Fruit fly (Drosophila melanogaster) whole organism, embryonic: Measurements from ENCODE around the gene Sf3b3.

Experiments used
- Antp ChIP-seq: fragments of 200-800 bp; sonication (Bioruptor generic); optimal IDR thresholded peaks from 3 replicates; lab custom pipeline; 2016; ENCODE audit warnings: missing biosample characterization, missing genetic modification characterization
- Atf-2 ChIP-seq: fragments of 200-800 bp; sonication (Bioruptor generic); optimal IDR thresholded peaks from 2 replicates; lab custom pipeline; 2016; ENCODE audit warnings: missing biosample characterization, missing genetic modification characterization
- CG13123 ChIP-seq: fragments of 200-800 bp; sonication (Bioruptor generic); optimal IDR thresholded peaks from 2 replicates; lab custom pipeline; 2016; ENCODE audit warnings: missing biosample characterization, missing genetic modification characterization
- CG13287 ChIP-seq: fragments of 200-800 bp; sonication (Bioruptor generic); IDR thresholded peaks from 2 replicates; pipeline ENCODE4 v1.3.6; 2022; ENCODE audit warnings: missing biosample characterization, missing genetic modification characterization; ENCODE audit not compliant: partially characterized antibody
- CG13624 ChIP-seq: fragments of 200-800 bp; sonication (Bioruptor generic); optimal IDR thresholded peaks from 2 replicates; lab custom pipeline; 2016; ENCODE audit warnings: missing biosample characterization, missing genetic modification characterization
- CG15601 ChIP-seq: fragments of 200-800 bp; sonication (Bioruptor generic); optimal IDR thresholded peaks from 3 replicates; lab custom pipeline; 2019; ENCODE audit warnings: missing biosample characterization, mild to moderate bottlenecking, missing genetic modification characterization, moderate library complexity
- CG17186 ChIP-seq: fragments of 200-800 bp; sonication (Bioruptor generic); optimal IDR thresholded peaks from 3 replicates; lab custom pipeline; 2017; ENCODE audit warnings: missing biosample characterization, missing genetic modification reagents, missing genetic modification characterization
- CG6175 ChIP-seq: fragments of 200-800 bp; sonication (Bioruptor generic); IDR thresholded peaks from 3 replicates; pipeline ENCODE4 v1.3.6; 2022; ENCODE audit warnings: missing biosample characterization, missing genetic modification characterization
- CG6791 ChIP-seq: fragments of 200-800 bp; sonication (Bioruptor generic); IDR thresholded peaks from 3 replicates; pipeline ENCODE4 v1.3.6; 2022; ENCODE audit warnings: missing biosample characterization, missing genetic modification characterization; ENCODE audit not compliant: partially characterized antibody
- CG7271 ChIP-seq: fragments of 200-800 bp; sonication (Bioruptor generic); optimal IDR thresholded peaks from 2 replicates; lab custom pipeline; 2018; ENCODE audit warnings: missing biosample characterization, mild to moderate bottlenecking, missing genetic modification characterization, moderate library complexity
- CG7839 ChIP-seq: fragments of 200-800 bp; sonication (Bioruptor generic); optimal IDR thresholded peaks from 3 replicates; lab custom pipeline; 2018; ENCODE audit warnings: missing biosample characterization, mild to moderate bottlenecking, missing genetic modification characterization, moderate library complexity
- CG8290 ChIP-seq, 3 experiments: fragments of 200-800 bp; sonication (Bioruptor generic); optimal IDR thresholded peaks; 2 replicates each; lab custom pipeline; 2016 to 2019; ENCODE audit warnings: missing biosample characterization in 3 of 3, missing genetic modification characterization in 3 of 3, mild to moderate bottlenecking in 2 of 3, moderate library complexity in 1 of 3
- CG8359 ChIP-seq: fragments of 200-800 bp; sonication (Bioruptor generic); optimal IDR thresholded peaks from 2 replicates; lab custom pipeline; 2017; ENCODE audit warnings: missing biosample characterization, mild to moderate bottlenecking, missing genetic modification characterization, borderline replicate concordance
- CG9215 ChIP-seq: fragments of 200-800 bp; sonication (Bioruptor generic); IDR thresholded peaks from 2 replicates; pipeline ENCODE4 v1.3.6; 2022; ENCODE audit warnings: missing biosample characterization, missing genetic modification characterization
- CG9609 ChIP-seq: fragments of 200-800 bp; sonication (Bioruptor generic); optimal IDR thresholded peaks from 3 replicates; lab custom pipeline; 2016; ENCODE audit warnings: missing biosample characterization, missing genetic modification characterization
- CG9727 ChIP-seq: fragments of 200-800 bp; sonication (Bioruptor generic); optimal IDR thresholded peaks from 3 replicates; lab custom pipeline; 2017; ENCODE audit warnings: missing biosample characterization, mild to moderate bottlenecking, missing genetic modification characterization
- CG9932 ChIP-seq: fragments of 200-800 bp; sonication (Bioruptor generic); IDR thresholded peaks from 2 replicates; pipeline ENCODE4 v1.3.6; 2022; ENCODE audit warnings: missing biosample characterization, missing genetic modification characterization
- CHES-1-like ChIP-seq: fragments of 200-800 bp; sonication (Bioruptor generic); optimal IDR thresholded peaks from 2 replicates; lab custom pipeline; 2016; ENCODE audit warnings: missing biosample characterization, missing genetic modification characterization
- Chrac-16 ChIP-seq: fragments of 200-800 bp; sonication (Bioruptor generic); optimal IDR thresholded peaks from 3 replicates; lab custom pipeline; 2016; ENCODE audit warnings: missing biosample characterization, missing genetic modification characterization
- CrebB ChIP-seq: fragments of 200-800 bp; sonication (Bioruptor generic); optimal IDR thresholded peaks from 3 replicates; lab custom pipeline; 2018; ENCODE audit warnings: missing biosample characterization, mild to moderate bottlenecking, missing genetic modification characterization
- Ets65A ChIP-seq: fragments of 200-800 bp; sonication (Bioruptor generic); peaks from one replicate; lab custom pipeline; 2016; ENCODE audit warnings: missing biosample characterization, missing genetic modification characterization
- Ets97D ChIP-seq: fragments of 200-800 bp; sonication (Bioruptor generic); optimal IDR thresholded peaks from 3 replicates; lab custom pipeline; 2016; ENCODE audit warnings: missing biosample characterization, missing genetic modification characterization
- Max ChIP-seq: fragments of 200-800 bp; sonication (Bioruptor generic); optimal IDR thresholded peaks from 2 replicates; lab custom pipeline; 2016; ENCODE audit warnings: missing biosample characterization, mild to moderate bottlenecking, missing genetic modification characterization
- Neu2 ChIP-seq: fragments of 200-800 bp; sonication (Bioruptor generic); optimal IDR thresholded peaks from 3 replicates; lab custom pipeline; 2016; ENCODE audit warnings: missing biosample characterization, missing genetic modification characterization, borderline replicate concordance
- Six4 ChIP-seq: fragments of 200-800 bp; sonication (Bioruptor generic); optimal IDR thresholded peaks from 2 replicates; lab custom pipeline; 2016; ENCODE audit warnings: missing biosample characterization, missing genetic modification characterization
- Sry-β ChIP-seq: fragments of 200-800 bp; sonication (Bioruptor generic); optimal IDR thresholded peaks from 2 replicates; lab custom pipeline; 2018; ENCODE audit warnings: missing biosample characterization, mild to moderate bottlenecking, missing genetic modification characterization, moderate library complexity
- chm ChIP-seq: fragments of 200-800 bp; sonication (Bioruptor generic); IDR thresholded peaks from 2 replicates; pipeline ENCODE4 v1.3.6; 2022; ENCODE audit warnings: missing biosample characterization, missing genetic modification characterization
- dati ChIP-seq: fragments of 200-800 bp; sonication (Bioruptor generic); IDR thresholded peaks from 2 replicates; pipeline ENCODE4 v1.3.6; 2022; ENCODE audit warnings: missing biosample characterization, missing genetic modification characterization
- dm ChIP-seq: fragments of 200-800 bp; sonication (Bioruptor generic); optimal IDR thresholded peaks from 3 replicates; lab custom pipeline; 2016; ENCODE audit warnings: missing biosample characterization, missing genetic modification characterization
- exex ChIP-seq: fragments of 200-800 bp; sonication (Bioruptor generic); optimal IDR thresholded peaks from 4 replicates; lab custom pipeline; 2018; ENCODE audit warnings: missing biosample characterization, mild to moderate bottlenecking, missing genetic modification characterization, moderate library complexity
- gem ChIP-seq: fragments of 200-800 bp; sonication (Bioruptor generic); optimal IDR thresholded peaks from 2 replicates; lab custom pipeline; 2019; ENCODE audit warnings: missing biosample characterization, mild to moderate bottlenecking, missing genetic modification characterization, moderate library complexity
- h ChIP-seq: fragments of >200 bp; optimal IDR thresholded peaks from 2 replicates; lab custom pipeline; 2017
- her ChIP-seq: fragments of 200-800 bp; sonication (Bioruptor generic); optimal IDR thresholded peaks from 2 replicates; lab custom pipeline; 2016; ENCODE audit warnings: missing biosample characterization, missing genetic modification characterization
- hkb ChIP-seq, 2 experiments: fragments of 200-800 bp in 1 of 2; fragments of >200 bp in 1 of 2; sonication (Bioruptor generic) in 1 of 2; IDR thresholded peaks in 1 of 2; optimal IDR thresholded peaks in 1 of 2; 2 replicates each; pipeline versions ENCODE4 v1.3.6 to Lab custom; 2017 to 2022; ENCODE audit warnings: missing biosample characterization in 1 of 2, missing genetic modification characterization in 1 of 2
- ind ChIP-seq: fragments of 200-800 bp; sonication (Bioruptor generic); optimal IDR thresholded peaks from 3 replicates; lab custom pipeline; 2016; ENCODE audit warnings: missing biosample characterization, missing genetic modification characterization
- ken ChIP-seq: fragments of 200-800 bp; sonication (Bioruptor generic); IDR thresholded peaks from 3 replicates; pipeline ENCODE4 v1.3.6; 2022; ENCODE audit warnings: missing biosample characterization, missing genetic modification characterization
- klu ChIP-seq: fragments of 200-800 bp; sonication (Bioruptor generic); IDR thresholded peaks from 2 replicates; pipeline ENCODE4 v1.3.6; 2022; ENCODE audit warnings: missing biosample characterization, missing genetic modification characterization
- lmd ChIP-seq: fragments of 200-800 bp; sonication (Bioruptor generic); IDR thresholded peaks from 2 replicates; pipeline ENCODE4 v1.3.6; 2022; ENCODE audit warnings: missing biosample characterization, missing genetic modification characterization
- mam ChIP-seq: fragments of 200-800 bp; sonication (Bioruptor generic); optimal IDR thresholded peaks from 3 replicates; lab custom pipeline; 2016; ENCODE audit warnings: missing biosample characterization, missing genetic modification characterization
- pan ChIP-seq, 4 experiments: fragments of >200 bp in 3 of 4; fragments of 200-800 bp in 1 of 4; sonication (Bioruptor generic) in 1 of 4; optimal IDR thresholded peaks in 3 of 4; IDR thresholded peaks in 1 of 4; 2 replicates each; pipeline versions ENCODE4 v1.3.6 to Lab custom; 2017 to 2022; ENCODE audit warnings: missing biosample characterization in 2 of 4, missing genetic modification characterization in 2 of 4, mixed read lengths in 1 of 4
- rib ChIP-seq: fragments of 200-800 bp; sonication (Bioruptor generic); IDR thresholded peaks from 2 replicates; pipeline ENCODE4 v1.3.6; 2022; ENCODE audit warnings: missing biosample characterization, missing genetic modification characterization
- scrt ChIP-seq: fragments of 200-800 bp; sonication (Bioruptor generic); optimal IDR thresholded peaks from 2 replicates; lab custom pipeline; 2018; ENCODE audit warnings: missing biosample characterization, mild to moderate bottlenecking, missing genetic modification characterization, moderate library complexity
- sens ChIP-seq: fragments of 200-800 bp; sonication (Bioruptor generic); peaks from one replicate; lab custom pipeline; 2016; ENCODE audit warnings: missing biosample characterization, missing genetic modification characterization
- tgo ChIP-seq: fragments of 200-800 bp; sonication (Bioruptor generic); IDR thresholded peaks from 3 replicates; pipeline ENCODE4 v1.3.6; 2022; ENCODE audit warnings: missing biosample characterization, missing genetic modification characterization
- tna ChIP-seq: fragments of 200-800 bp; sonication (Bioruptor generic); IDR thresholded peaks from 2 replicates; pipeline ENCODE4 v1.3.6; 2022; ENCODE audit warnings: missing biosample characterization, missing genetic modification characterization; ENCODE audit not compliant: partially characterized antibody
- trem ChIP-seq: fragments of 200-800 bp; optimal IDR thresholded peaks from 3 replicates; lab custom pipeline; 2019; ENCODE audit warnings: missing biosample characterization, mild to moderate bottlenecking, missing genetic modification characterization, moderate library complexity
- tx ChIP-seq: fragments of 200-800 bp; sonication (Bioruptor generic); optimal IDR thresholded peaks from 2 replicates; lab custom pipeline; 2016; ENCODE audit warnings: missing biosample characterization, missing genetic modification characterization
- zen2 ChIP-seq: fragments of 200-800 bp; sonication (Bioruptor generic); IDR thresholded peaks from 3 replicates; pipeline ENCODE4 v1.3.6; 2022; ENCODE audit warnings: missing biosample characterization, missing genetic modification characterization; ENCODE audit not compliant: partially characterized antibody
- zfh2 ChIP-seq: fragments of 200-800 bp; sonication (Bioruptor generic); optimal IDR thresholded peaks from 2 replicates; lab custom pipeline; 2016; ENCODE audit warnings: missing biosample characterization, missing genetic modification characterization

Gene Sf3b3

DNA sequence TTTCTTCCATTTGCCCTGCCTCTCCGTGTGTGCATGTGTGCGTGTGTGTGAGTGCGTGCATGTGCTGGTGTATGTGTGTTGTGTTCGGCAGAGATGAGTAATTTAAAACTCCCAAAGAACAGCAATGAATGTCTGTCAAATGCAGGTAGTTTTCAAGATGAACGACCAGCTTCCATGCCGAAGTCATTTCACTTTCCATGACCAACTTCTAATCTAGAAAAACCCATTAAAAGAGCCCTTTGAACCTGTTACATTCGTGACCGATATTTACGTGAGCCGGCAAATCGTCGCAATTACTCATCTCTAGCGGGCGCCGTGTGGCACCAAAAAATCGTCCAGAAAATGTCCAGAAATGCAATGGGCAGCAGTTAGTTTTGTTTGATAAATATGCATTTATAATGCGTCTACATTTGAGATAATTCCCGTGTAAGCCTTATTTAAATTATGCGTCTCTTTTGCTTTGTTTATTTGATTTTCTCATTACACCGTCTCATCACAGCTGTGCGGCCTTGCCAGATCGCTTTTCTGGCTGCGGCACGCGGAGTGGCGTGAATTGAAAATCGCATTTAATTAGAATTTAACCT, 39.3 kb upstream of the Sf3b3 start:
- TF ChIP-seq dati = no peak
- TF ChIP-seq CG7839 (tag; lab: Kevin White, UChicago) = peak; percentile 9
- TF ChIP-seq Ets97D (GFP tag; lab: Kevin White, UChicago) = peak; percentile 32
- peak; percentile 37 for TF ChIP-seq CG9727
- peak; percentile 99 for TF ChIP-seq Neu2 (GFP tag; lab: Kevin White, UChicago)
- peak; percentile 7 for TF ChIP-seq exex (tag; lab: Kevin White, UChicago)
- TF ChIP-seq CG7271 (tag; lab: Kevin White, UChicago) = no peak
- TF ChIP-seq tna (GFP tag; lab: Robert Waterston, UW) = peak; percentile 56; the same call in 1 of the 2 replicates
- TF ChIP-seq gem (tag; lab: Kevin White, UChicago) = peak; percentile 45
- peak; percentile 8 for TF ChIP-seq CG15601 (tag; lab: Kevin White, UChicago)
- TF ChIP-seq CG9215 = peak; percentile 56
- peak; percentile 59; the same call in 1 of the 3 replicates for TF ChIP-seq zen2
- TF ChIP-seq CG9609 (GFP tag; lab: Kevin White, UChicago) = peak; percentile 50
- peak; percentile 80 for TF ChIP-seq scrt
- TF ChIP-seq her (GFP tag; lab: Kevin White, UChicago) = peak; percentile 86
- TF ChIP-seq CG13624 = peak; percentile 66
- peak; percentile 79 for TF ChIP-seq CG13287
- 0 out of 3 replicates have a peak, but pooled peaks have one; percentile 17 for TF ChIP-seq tgo (GFP tag; lab: Robert Waterston, UW)
- TF ChIP-seq zfh2 (GFP tag; lab: Kevin White, UChicago) = peak; percentile 62
- TF ChIP-seq CG6791 (GFP tag; lab: Robert Waterston, UW) = peak; percentile 65; the same call in 2 of the 3 replicates
- no peak for TF ChIP-seq CrebB (tag; lab: Kevin White, UChicago)
- peak; percentile 73 for TF ChIP-seq hkb (optimal IDR thresholded peaks at IDR 0.05; lab: Kevin White, UChicago)
- TF ChIP-seq hkb (GFP tag; IDR thresholded peaks at IDR 0.05; lab: Robert Waterston, UW) = no peak
- 0 out of 3 replicates have a peak, but pooled peaks have one; percentile 45 for TF ChIP-seq CG6175
- peak; percentile 42 for TF ChIP-seq Chrac-16
- peak; percentile 76 for TF ChIP-seq Sry-β (GFP tag; lab: Kevin White, UChicago)
- TF ChIP-seq dm = peak; percentile 82
- no peak for TF ChIP-seq pan (optimal IDR thresholded peaks at IDR 0.05; lab: Kevin White, UChicago)
- peak in 1 of 2 experiments; percentile 46 for TF ChIP-seq pan (GFP tag; optimal IDR thresholded peaks at IDR 0.05 in 1 of 2, IDR thresholded peaks at IDR 0.05 in 1 of 2)
- peak; percentile 79 for TF ChIP-seq sens (GFP tag; lab: Kevin White, UChicago)
- peak; percentile 92 for TF ChIP-seq Ets65A (GFP tag; lab: Kevin White, UChicago)
- peak; percentile 50; the same call in 1 of the 2 replicates for TF ChIP-seq lmd (GFP tag; lab: Robert Waterston, UW)
- TF ChIP-seq Max (GFP tag; lab: Kevin White, UChicago) = peak; percentile 38
- TF ChIP-seq CG9932 (GFP tag; lab: Robert Waterston, UW) = peak; percentile 70
- no peak for TF ChIP-seq rib (GFP tag; lab: Robert Waterston, UW)
- peak; percentile 62 for TF ChIP-seq mam (GFP tag; lab: Kevin White, UChicago)
- no peak for TF ChIP-seq klu (GFP tag; lab: Robert Waterston, UW)
- peak; percentile 7 for TF ChIP-seq trem (tag; lab: Kevin White, UChicago)
- TF ChIP-seq h (lab: Kevin White, UChicago) = no peak
- TF ChIP-seq CHES-1-like (GFP tag; lab: Kevin White, UChicago) = peak; percentile 80
- TF ChIP-seq tx (GFP tag; lab: Kevin White, UChicago) = peak; percentile 34
- TF ChIP-seq Atf-2 (GFP tag; lab: Kevin White, UChicago) = peak; percentile 47
- peak; percentile 40 for TF ChIP-seq Six4 (GFP tag; lab: Kevin White, UChicago)
- peak; percentile 49 for TF ChIP-seq ind
- no peak for TF ChIP-seq CG8359
- TF ChIP-seq CG17186 (GFP tag; lab: Kevin White, UChicago) = peak; percentile 59
- TF ChIP-seq Antp = peak; percentile 65
- peak; percentile 17 for TF ChIP-seq CG8290 (GFP tag; optimal IDR thresholded peaks at IDR 0.05; lab: Kevin White, UChicago)
- peak in 1 of 2 experiments; percentile 21 for TF ChIP-seq CG8290 (tag; optimal IDR thresholded peaks at IDR 0.05; lab: Kevin White, UChicago)
- TF ChIP-seq CG13123 = no peak
- TF ChIP-seq ken (GFP tag; lab: Robert Waterston, UW) = peak; percentile 64
- no peak for TF ChIP-seq chm (GFP tag; lab: Robert Waterston, UW)
